Worm (Caenorhabditis elegans) whole organism, L4 larva: ENCODE data around the gene C11G6.2.

Experiments
- F26F4.8 ChIP-seq: fragments of 200-800 bp; sonication (Bioruptor generic); conservative IDR thresholded peaks from 2 replicates; pipeline ENCODE4 v1.3.6; 2022; ENCODE audit warnings: missing genetic modification characterization, missing compliant biosample characterization
- F49E8.2 ChIP-seq: sonication (generic microtip); optimal IDR thresholded peaks from 2 replicates; lab custom pipeline; 2016; ENCODE audit warnings: missing compliant biosample characterization, mild to moderate bottlenecking, missing genetic modification characterization, borderline replicate concordance
- T20F7.1 ChIP-seq: fragments of 200-800 bp; sonication (Bioruptor generic); optimal IDR thresholded peaks from 2 replicates; lab custom pipeline; 2018; ENCODE audit warnings: mild to moderate bottlenecking, missing genetic modification characterization, missing compliant biosample characterization
- Y105C5A.15 ChIP-seq: fragments of 200-800 bp; sonication (Bioruptor generic); IDR thresholded peaks from 2 replicates; pipeline ENCODE4 v1.3.6; 2022; ENCODE audit warnings: missing genetic modification characterization, missing compliant biosample characterization
- Y5F2A.4 ChIP-seq: fragments of 200-800 bp; sonication (Bioruptor generic); optimal IDR thresholded peaks from 2 replicates; lab custom pipeline; 2018; ENCODE audit warnings: mild to moderate bottlenecking, missing genetic modification characterization, missing compliant biosample characterization
- aha-1 ChIP-seq: fragments of 150-350 bp; peaks from one replicate; lab custom pipeline; 2014; ENCODE audit warnings: missing biosample characterization, missing genetic modification characterization
- ctbp-1 ChIP-seq: fragments of 200-800 bp; sonication (Bioruptor generic); IDR thresholded peaks from 2 replicates; pipeline ENCODE4 v1.3.6; 2022; ENCODE audit warnings: missing genetic modification reagents, missing genetic modification characterization, missing compliant biosample characterization
- dmd-6 ChIP-seq: fragments of 200-800 bp; sonication (Bioruptor generic); IDR thresholded peaks from 2 replicates; pipeline ENCODE4 v1.3.6; 2022; ENCODE audit warnings: missing genetic modification reagents, missing genetic modification characterization, missing compliant biosample characterization
- dmd-9 ChIP-seq: fragments of 200-800 bp; sonication (Bioruptor generic); IDR thresholded peaks from 2 replicates; pipeline ENCODE4 v1.3.6; 2022; ENCODE audit warnings: missing genetic modification reagents, missing genetic modification characterization, missing compliant biosample characterization
- dve-1 ChIP-seq: sonication (generic microtip); optimal IDR thresholded peaks from 2 replicates; lab custom pipeline; 2017; ENCODE audit warnings: antibody characterized with exemption, mild to moderate bottlenecking, missing genetic modification characterization, missing compliant biosample characterization; ENCODE audit not compliant: insufficient read depth
- egl-43 ChIP-seq: fragments of 200-800 bp; sonication (Bioruptor generic); IDR thresholded peaks from 2 replicates; pipeline ENCODE4 v1.3.6; 2022; ENCODE audit warnings: missing genetic modification reagents, missing genetic modification characterization, missing compliant biosample characterization
- fkh-10 ChIP-seq: fragments of 150-350 bp; optimal IDR thresholded peaks from 2 replicates; lab custom pipeline; 2014; ENCODE audit warnings: missing biosample characterization, missing genetic modification reagents, missing genetic modification characterization
- hlh-11 ChIP-seq: fragments of 200-800 bp; sonication (Bioruptor generic); optimal IDR thresholded peaks from 2 replicates; lab custom pipeline; 2018; ENCODE audit warnings: mild to moderate bottlenecking, missing genetic modification characterization, missing compliant biosample characterization
- hlh-30 ChIP-seq: sonication (generic microtip); optimal IDR thresholded peaks from 2 replicates; lab custom pipeline; 2017; ENCODE audit warnings: antibody characterized with exemption, mild to moderate bottlenecking, missing genetic modification characterization, missing compliant biosample characterization; ENCODE audit not compliant: insufficient read depth
- lin-1 ChIP-seq: fragments of 200-800 bp; sonication (Bioruptor generic); IDR thresholded peaks from 2 replicates; pipeline ENCODE4 v1.3.6; 2022; ENCODE audit warnings: missing genetic modification reagents, missing genetic modification characterization, missing compliant biosample characterization
- lin-13 ChIP-seq: fragments of 150-350 bp; optimal IDR thresholded peaks from 2 replicates; lab custom pipeline; 2014; ENCODE audit warnings: missing biosample characterization, missing genetic modification reagents, missing genetic modification characterization
- madf-5 ChIP-seq, 2 experiments: fragments of 200-800 bp; sonication (Bioruptor generic); IDR thresholded peaks; 2 replicates each; pipeline ENCODE4 v1.3.6; 2022; ENCODE audit warnings: missing compliant biosample characterization in 2 of 2, missing genetic modification characterization in 2 of 2
- mdl-1 ChIP-seq, 2 experiments: fragments of 150-350 bp in 1 of 2; sonication (generic microtip) in 1 of 2; optimal IDR thresholded peaks; 2 replicates each; lab custom pipeline; 2014 to 2017; ENCODE audit warnings: missing biosample characterization in 2 of 2, missing genetic modification characterization in 2 of 2
- mep-1 ChIP-seq: fragments of 150-350 bp; sonication (generic microtip); optimal IDR thresholded peaks from 3 replicates; lab custom pipeline; 2014; ENCODE audit warnings: missing biosample characterization, missing genetic modification characterization
- mxl-3 ChIP-seq: fragments of 200-800 bp; sonication (Bioruptor generic); optimal IDR thresholded peaks from 2 replicates; lab custom pipeline; 2018; ENCODE audit warnings: mild to moderate bottlenecking, missing genetic modification characterization, missing compliant biosample characterization
- nhr-10 ChIP-seq: fragments of 150-350 bp; optimal IDR thresholded peaks from 2 replicates; lab custom pipeline; 2014; ENCODE audit warnings: missing biosample characterization, missing genetic modification characterization
- nhr-102 ChIP-seq: sonication (generic microtip); optimal IDR thresholded peaks from 2 replicates; lab custom pipeline; 2016; ENCODE audit warnings: mild to moderate bottlenecking, missing genetic modification characterization, moderate library complexity, missing compliant biosample characterization
- nhr-42 ChIP-seq: fragments of 200-800 bp; sonication (Bioruptor generic); IDR thresholded peaks from 2 replicates; pipeline ENCODE4 v1.3.6; 2022; ENCODE audit warnings: missing genetic modification characterization, missing compliant biosample characterization
- nhr-77 ChIP-seq: fragments of 150-350 bp; optimal IDR thresholded peaks from 2 replicates; lab custom pipeline; 2014; ENCODE audit warnings: missing biosample characterization, missing genetic modification characterization
- pha-4 ChIP-seq, 2 experiments: fragments of 150-350 bp in 1 of 2; fragments of 200-800 bp in 1 of 2; sonication (Bioruptor generic) in 1 of 2; IDR thresholded peaks in 1 of 2; optimal IDR thresholded peaks in 1 of 2; 2 replicates each; pipeline versions ENCODE4 v1.3.6 to Lab custom; 2014 to 2022; ENCODE audit warnings: missing genetic modification characterization in 2 of 2, missing genetic modification reagents in 2 of 2, missing biosample characterization in 1 of 2, missing compliant biosample characterization in 1 of 2
- php-3 ChIP-seq: fragments of 200-800 bp; sonication (Bioruptor generic); IDR thresholded peaks from 2 replicates; pipeline ENCODE4 v1.3.6; 2022; ENCODE audit warnings: missing genetic modification reagents, missing genetic modification characterization, missing compliant biosample characterization
- sdz-12 ChIP-seq: fragments of 200-800 bp; sonication (Bioruptor generic); optimal IDR thresholded peaks from 2 replicates; lab custom pipeline; 2018; ENCODE audit warnings: mild to moderate bottlenecking, missing genetic modification characterization, missing compliant biosample characterization
- snpc-1.2 ChIP-seq: fragments of 200-800 bp; sonication (Bioruptor generic); IDR thresholded peaks from 2 replicates; pipeline ENCODE4 v1.3.6; 2022; ENCODE audit warnings: missing genetic modification reagents, missing genetic modification characterization, missing compliant biosample characterization
- tra-1 ChIP-seq: fragments of 200-800 bp; sonication (Bioruptor generic); IDR thresholded peaks from 2 replicates; pipeline ENCODE4 v1.3.6; 2022; ENCODE audit warnings: missing genetic modification reagents, missing genetic modification characterization, missing compliant biosample characterization
- unc-130 ChIP-seq: sonication (generic microtip); optimal IDR thresholded peaks from 2 replicates; lab custom pipeline; 2016; ENCODE audit warnings: missing genetic modification reagents, missing genetic modification characterization, missing compliant biosample characterization
- unc-39 ChIP-seq: sonication (generic microtip); optimal IDR thresholded peaks from 2 replicates; lab custom pipeline; 2017; ENCODE audit warnings: missing biosample characterization, missing genetic modification characterization
- ztf-7 ChIP-seq: fragments of 150-350 bp; optimal IDR thresholded peaks from 2 replicates; lab custom pipeline; 2014; ENCODE audit warnings: missing biosample characterization, missing genetic modification characterization

The C11G6.2 gene

DNA sequence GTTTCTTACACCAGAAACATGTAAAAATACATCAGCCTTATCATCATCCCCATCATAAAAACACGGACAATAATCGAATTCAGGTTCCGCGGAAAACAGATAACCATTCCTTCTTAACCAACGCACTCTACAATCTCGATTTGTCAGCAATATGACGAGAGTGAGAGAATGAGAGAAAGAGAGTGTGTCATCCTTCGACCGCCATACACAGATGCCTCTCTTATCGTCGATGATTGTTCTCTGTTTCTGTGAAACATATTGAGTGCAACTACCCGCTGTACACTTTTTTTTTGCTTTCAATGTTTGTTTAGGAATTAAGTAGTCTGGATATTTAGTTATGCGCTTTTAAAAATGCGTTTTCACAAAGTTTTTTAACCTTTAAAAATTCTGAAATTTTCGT lies 20.6 kb downstream of the C11G6.2 start (continued):
- TF ChIP-seq mdl-1 (tag; optimal IDR thresholded peaks at IDR 0.05; lab: Kevin White, UChicago) (peak in 1 of 2 experiments; percentile 60), php-3 (peak; percentile 75), hlh-11 (tag; lab: Kevin White, UChicago) (peak; percentile 95), unc-39 (no peak), mxl-3 (GFP tag; lab: Kevin White, UChicago) (peak; percentile 78), sdz-12 (GFP tag; lab: Kevin White, UChicago) (no peak), dmd-6 (GFP tag; lab: Robert Waterston, UW) (peak; percentile 87), nhr-10 (tag; lab: Kevin White, UChicago) (peak; percentile 21), ztf-7 (tag; lab: Kevin White, UChicago) (no peak), dve-1 (peak; percentile 96), hlh-30 (peak; percentile 59)
- TF ChIP-seq, all 104 proteins: peak for 21

DNA sequence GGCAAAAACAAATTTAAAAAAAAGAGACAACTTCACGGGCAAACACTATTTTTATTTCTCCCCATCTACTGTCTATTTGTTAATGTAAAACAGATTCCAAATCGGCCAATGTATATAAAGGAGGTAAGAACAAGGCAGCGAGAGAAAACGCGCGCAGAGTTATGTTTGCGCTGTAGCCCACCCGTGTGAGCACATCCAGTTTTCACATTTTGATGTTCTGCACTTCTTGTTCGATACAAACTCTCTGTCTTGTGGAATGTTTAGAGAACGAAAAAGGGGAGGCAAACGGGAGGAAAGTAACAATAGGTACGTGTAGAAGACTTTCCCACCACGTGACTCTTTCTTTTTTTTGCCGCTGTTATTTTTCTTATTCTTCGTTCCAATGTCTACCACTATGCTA lies 24.1 kb downstream of the C11G6.2 start:
- no peak for TF ChIP-seq pha-4 (GFP tag; IDR thresholded peaks at IDR 0.05; lab: Robert Waterston, UW)
- TF ChIP-seq pha-4 (tag; optimal IDR thresholded peaks at IDR 0.05; lab: Kevin White, UChicago) = peak; percentile 35
- TF ChIP-seq dmd-6 (GFP tag; lab: Robert Waterston, UW) = no peak
- TF ChIP-seq fkh-10 (GFP tag; lab: Kevin White, UChicago) = peak; percentile 36

DNA sequence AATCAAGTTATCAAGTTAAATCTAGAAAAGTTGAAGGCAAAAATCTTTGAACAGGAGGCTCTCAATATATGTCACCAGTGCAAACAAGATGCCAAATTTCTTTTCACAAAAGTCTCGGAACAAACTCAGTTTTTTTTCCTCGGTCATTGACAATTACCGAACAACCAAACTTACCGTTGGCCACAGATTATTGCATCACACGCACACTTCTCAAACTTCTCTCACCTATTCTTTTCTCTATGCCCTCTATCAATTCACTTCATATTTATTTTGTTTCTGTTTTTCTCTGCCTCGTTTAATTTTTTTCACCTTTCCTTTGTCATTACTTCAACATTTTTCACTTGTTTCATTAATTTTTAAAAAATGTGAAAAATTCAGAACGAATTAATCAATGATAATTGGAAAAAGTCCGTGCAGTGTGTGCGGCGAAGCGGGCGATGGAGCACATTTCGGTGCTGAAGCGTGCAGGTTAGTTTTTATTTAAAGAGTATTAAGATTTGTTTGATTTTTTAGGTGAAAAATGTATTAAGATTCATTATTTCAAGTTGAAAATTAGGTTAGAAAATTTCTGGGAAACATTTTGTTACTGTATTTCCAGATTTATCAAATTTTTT lies 26.3 kb downstream of the C11G6.2 start, which contains the start of gene nhr-28:
Gene nhr-28, plus strand, starts transcription at position 379 of the 614 bp plus-strand sequence.
- TF ChIP-seq dmd-9 (GFP tag; lab: Robert Waterston, UW) (no peak), Y5F2A.4 (no peak), mep-1 (tag; lab: Kevin White, UChicago) (peak; percentile 7), T20F7.1 (GFP tag; lab: Kevin White, UChicago) (peak; percentile 8), fkh-10 (GFP tag; lab: Kevin White, UChicago) (peak; percentile 69), aha-1 (tag; lab: Kevin White, UChicago) (peak; percentile 73), lin-13 (GFP tag; lab: Kevin White, UChicago) (no peak)

DNA sequence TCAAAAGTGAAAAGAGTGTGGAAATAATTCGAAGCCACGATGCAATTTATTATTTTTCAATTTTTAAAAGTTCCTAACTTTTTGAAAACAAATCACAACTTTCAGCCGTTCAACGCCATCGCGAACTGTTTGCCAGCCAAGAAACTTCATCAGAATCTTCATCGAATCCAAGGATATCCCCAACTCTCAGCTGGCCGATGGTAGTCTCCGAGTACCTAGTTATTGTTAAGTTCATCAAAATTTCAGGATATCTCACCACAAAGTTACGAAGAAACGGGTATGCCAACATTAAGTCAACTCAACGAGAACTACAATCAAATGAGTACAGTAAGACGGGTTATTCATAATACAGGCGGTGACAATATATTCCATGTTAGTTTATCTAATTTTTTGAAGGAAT lies 27.9 kb downstream of the C11G6.2 start:
- TF ChIP-seq unc-130 (no peak), snpc-1.2 (no peak), F26F4.8 (GFP tag; lab: Robert Waterston, UW) (no peak), nhr-42 (GFP tag; lab: Robert Waterston, UW) (no peak), lin-1 (GFP tag; lab: Robert Waterston, UW) (no peak), hlh-30 (no peak), aha-1 (tag; lab: Kevin White, UChicago) (no peak), egl-43 (GFP tag; lab: Robert Waterston, UW) (no peak), nhr-102 (tag; lab: Kevin White, UChicago) (no peak)

DNA sequence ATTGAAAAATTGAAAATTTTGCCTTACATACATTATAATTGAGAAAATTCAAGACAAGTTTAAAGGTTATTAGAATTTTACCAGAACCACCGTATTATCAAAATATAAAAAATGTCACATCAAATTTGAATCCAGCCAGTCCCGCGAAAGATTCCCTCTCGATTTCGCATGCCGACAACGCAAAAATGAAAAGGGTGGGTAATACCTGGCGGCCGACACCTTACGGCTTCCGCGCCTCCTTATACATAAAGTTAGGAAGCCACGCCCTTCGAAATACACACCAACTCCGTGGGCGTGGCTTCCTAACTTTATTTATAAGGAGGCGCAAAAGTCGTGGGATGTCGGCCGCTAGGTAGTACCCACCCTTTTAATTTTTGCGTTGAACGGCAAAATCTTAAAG lies 29.1 kb downstream of the C11G6.2 start:
- TF ChIP-seq nhr-77 (tag; lab: Kevin White, UChicago) (no peak), dmd-9 (GFP tag; lab: Robert Waterston, UW) (0 out of 2 replicates have a peak, but pooled peaks have one; percentile 19), madf-5 (GFP tag; IDR thresholded peaks at IDR 0.05; lab: Robert Waterston, UW) (0 out of 4 replicates have a peak, but pooled peaks have one; percentile 19 to 21), tra-1 (GFP tag; lab: Robert Waterston, UW) (0 out of 2 replicates have a peak, but pooled peaks have one; percentile 9), fkh-10 (GFP tag; lab: Kevin White, UChicago) (peak; percentile 19), Y105C5A.15 (0 out of 2 replicates have a peak, but pooled peaks have one; percentile 7), nhr-102 (tag; lab: Kevin White, UChicago) (no peak), ctbp-1 (GFP tag; lab: Robert Waterston, UW) (0 out of 2 replicates have a peak, but pooled peaks have one; percentile 25), F49E8.2 (tag; lab: Kevin White, UChicago) (no peak)
